Worm (Caenorhabditis elegans): ENCODE results near the gene jtr-1.

Gene jtr-1

DNA sequence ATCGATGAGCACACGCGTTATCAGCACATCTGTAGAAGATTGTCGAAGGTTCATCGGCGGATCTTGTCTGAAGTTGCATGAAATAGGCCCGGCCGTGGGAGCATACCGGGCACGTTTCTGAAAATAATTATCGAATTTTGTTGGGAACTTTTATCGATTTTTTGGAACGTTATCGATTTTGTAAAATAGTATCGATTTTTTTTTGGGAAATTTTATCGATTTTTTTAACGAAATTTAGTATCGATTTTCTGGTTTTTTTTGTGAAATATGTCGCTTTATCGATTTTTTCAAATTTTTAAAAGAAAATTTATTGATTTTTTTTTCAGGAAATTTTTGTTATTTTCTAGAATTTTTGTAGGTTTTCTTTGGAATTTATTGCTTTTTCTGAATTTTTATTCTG is 12.0 kb upstream of the jtr-1 start:
- TF ChIP-seq lsy-2 (tag; optimal IDR thresholded peaks at IDR 0.05), result no peak
- peak; percentile 0 for TF ChIP-seq ces-1 (GFP tag; optimal IDR thresholded peaks at IDR 0.05)

DNA sequence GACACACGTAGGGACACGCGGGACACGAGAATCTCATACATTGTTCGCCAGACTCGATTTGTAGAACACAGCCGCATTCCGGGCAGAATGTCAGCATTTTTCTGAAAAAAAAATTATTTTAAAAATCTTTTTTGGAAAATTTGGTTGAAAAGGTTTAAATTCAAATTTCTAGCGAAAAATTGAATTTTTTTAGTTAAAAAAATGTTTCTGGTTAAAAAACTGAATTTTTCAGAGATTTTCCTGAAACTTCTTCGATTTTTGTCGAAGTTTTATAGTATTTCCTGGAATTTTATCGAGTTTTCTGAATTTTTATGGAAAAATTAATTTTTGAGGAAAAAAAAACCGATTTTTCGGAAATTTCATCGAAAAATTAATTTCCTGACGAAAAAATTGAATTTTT is 10.8 kb upstream of the jtr-1 start, which contains the start of gene rpc-11:
Gene rpc-11 (minus strand): TSS at position 101 of the 400 bp plus-strand sequence.
- no peak for TF ChIP-seq elt-1 (tag; optimal IDR thresholded peaks at IDR 0.05; ENCODE audit: borderline replicate concordance, insufficient read depth)

- peak; percentile 67 for TF ChIP-seq unc-62 (GFP tag; optimal IDR thresholded peaks at IDR 0.05)
- no peak for TF ChIP-seq nhr-12 (tag; optimal IDR thresholded peaks at IDR 0.05)
- peak; percentile 63 for TF ChIP-seq drap-1 (GFP tag; optimal IDR thresholded peaks at IDR 0.05)
- TF ChIP-seq sem-2 (GFP tag; optimal IDR thresholded peaks at IDR 0.05), result no peak
- peak; percentile 80 for TF ChIP-seq sptf-1 (tag; optimal IDR thresholded peaks at IDR 0.05)
- TF ChIP-seq lin-13 (tag; optimal IDR thresholded peaks at IDR 0.05), result peak; percentile 86
- peak; percentile 29 for TF ChIP-seq mls-2 (tag; optimal IDR thresholded peaks at IDR 0.05)
- no peak for TF ChIP-seq nhr-2 (tag; optimal IDR thresholded peaks at IDR 0.05)
- TF ChIP-seq tbx-8 (GFP tag; optimal IDR thresholded peaks at IDR 0.05), result no peak
- no peak for TF ChIP-seq ceh-83 (GFP tag; optimal IDR thresholded peaks at IDR 0.05)
- TF ChIP-seq elt-1 (tag; optimal IDR thresholded peaks at IDR 0.05; ENCODE audit: borderline replicate concordance, insufficient read depth), result no peak
- TF ChIP-seq snpc-4 (tag; optimal IDR thresholded peaks at IDR 0.05), result no peak
- peak; percentile 97 for TF ChIP-seq mep-1 (tag; optimal IDR thresholded peaks at IDR 0.05)
- TF ChIP-seq M03D4.4 (tag; optimal IDR thresholded peaks at IDR 0.05), result peak; percentile 23
- peak; percentile 10 for TF ChIP-seq mab-5 (tag; optimal IDR thresholded peaks at IDR 0.05)
- TF ChIP-seq nhr-28 (tag; optimal IDR thresholded peaks at IDR 0.05), result no peak
- TF ChIP-seq elt-3 (tag; optimal IDR thresholded peaks at IDR 0.05), result no peak
- TF ChIP-seq flh-1 (GFP tag; optimal IDR thresholded peaks at IDR 0.05), result peak; percentile 3
- TF ChIP-seq nhr-237 (tag; optimal IDR thresholded peaks at IDR 0.05), result peak; percentile 95
- peak; percentile 85 for TF ChIP-seq lsy-2 (tag; optimal IDR thresholded peaks at IDR 0.05)
- peak; percentile 86 for TF ChIP-seq pha-4 (tag; optimal IDR thresholded peaks at IDR 0.05)
- no peak for TF ChIP-seq bed-3 (GFP tag; optimal IDR thresholded peaks at IDR 0.05)
- TF ChIP-seq ceh-43 (GFP tag; optimal IDR thresholded peaks at IDR 0.05), result no peak
- peak; percentile 72 for TF ChIP-seq unc-120 (tag; optimal IDR thresholded peaks at IDR 0.05; ENCODE audit: poor library complexity, severe bottlenecking)
- no peak for TF ChIP-seq unc-39 (tag; optimal IDR thresholded peaks at IDR 0.05)
- no peak for TF ChIP-seq ztf-11 (tag; optimal IDR thresholded peaks at IDR 0.05)
- peak; percentile 34 for TF ChIP-seq hlh-1 (tag; optimal IDR thresholded peaks at IDR 0.05)
- TF ChIP-seq nhr-76 (tag; optimal IDR thresholded peaks at IDR 0.05), result no peak
- TF ChIP-seq ces-1 (GFP tag; optimal IDR thresholded peaks at IDR 0.05), result peak; percentile 81
- TF ChIP-seq zip-8 (tag; optimal IDR thresholded peaks at IDR 0.05), result no peak
- TF ChIP-seq lin-32 (GFP tag; optimal IDR thresholded peaks at IDR 0.05), result peak; percentile 43
- TF ChIP-seq ham-2 (GFP tag; optimal IDR thresholded peaks at IDR 0.05), result peak; percentile 15
- peak; percentile 90 for TF ChIP-seq ceh-39 (tag; optimal IDR thresholded peaks at IDR 0.05)
Observed at ce11 chrIV:1419795-1420509, 777 bp upstream of the jtr-1 start, which contains the start of gene Y77E11A.7. Y77E11A.7 (minus strand) TSS chrIV:1419849.

- TF ChIP-seq nhr-28 (tag; optimal IDR thresholded peaks at IDR 0.05) (no peak), drap-1 (GFP tag; optimal IDR thresholded peaks at IDR 0.05) (no peak), unc-120 (tag; optimal IDR thresholded peaks at IDR 0.05; ENCODE audit: poor library complexity, severe bottlenecking) (no peak), pha-4 (tag; optimal IDR thresholded peaks at IDR 0.05) (no peak), flh-1 (GFP tag; optimal IDR thresholded peaks at IDR 0.05) (no peak), mls-2 (tag; optimal IDR thresholded peaks at IDR 0.05) (no peak), M03D4.4 (tag; optimal IDR thresholded peaks at IDR 0.05) (no peak), unc-62 (GFP tag; optimal IDR thresholded peaks at IDR 0.05) (no peak), blmp-1 (tag; optimal IDR thresholded peaks at IDR 0.05) (no peak), nhr-76 (tag; optimal IDR thresholded peaks at IDR 0.05) (no peak), ces-1 (GFP tag; optimal IDR thresholded peaks at IDR 0.05) (no peak), mab-5 (tag; optimal IDR thresholded peaks at IDR 0.05) (no peak), snpc-4 (tag; optimal IDR thresholded peaks at IDR 0.05) (no peak), mep-1 (tag; optimal IDR thresholded peaks at IDR 0.05) (no peak), bed-3 (GFP tag; optimal IDR thresholded peaks at IDR 0.05) (no peak), elt-3 (tag; optimal IDR thresholded peaks at IDR 0.05) (no peak), unc-39 (tag; optimal IDR thresholded peaks at IDR 0.05) (no peak), sptf-1 (tag; optimal IDR thresholded peaks at IDR 0.05) (no peak), nhr-12 (tag; optimal IDR thresholded peaks at IDR 0.05) (no peak), lin-32 (GFP tag; optimal IDR thresholded peaks at IDR 0.05) (no peak)
Observed at ce11 chrIV:1424962-1425361, 4.2 kb downstream of the jtr-1 start, which contains the start of gene Y77E11A.8. Y77E11A.8 (minus strand) TSS chrIV:1425062.

Measured in whole organism, mixed stage, embryonic.